Fruit fly (Drosophila melanogaster) whole organism, embryonic: ENCODE results near the gene tinc.

Experiments
- CG10321 ChIP-seq: fragments of 200-800 bp; sonication (Bioruptor generic); IDR thresholded peaks from 2 replicates; pipeline ENCODE4 v1.3.6; 2022; ENCODE audit warnings: missing biosample characterization, missing genetic modification characterization
- CG11504 ChIP-seq: fragments of 200-800 bp; sonication (Bioruptor generic); optimal IDR thresholded peaks from 3 replicates; lab custom pipeline; 2019; ENCODE audit warnings: missing biosample characterization, mild to moderate bottlenecking, missing genetic modification characterization, moderate library complexity
- CG11696 ChIP-seq: fragments of 200-800 bp; sonication (Bioruptor generic); IDR thresholded peaks from 2 replicates; pipeline ENCODE4 v1.3.6; 2022; ENCODE audit warnings: missing biosample characterization, missing genetic modification characterization
- CG12104 ChIP-seq: fragments of 200-800 bp; sonication (Bioruptor generic); optimal IDR thresholded peaks from 3 replicates; lab custom pipeline; 2016; ENCODE audit warnings: missing biosample characterization, missing genetic modification characterization
- CG13296 ChIP-seq: fragments of 200-800 bp; sonication (Bioruptor generic); optimal IDR thresholded peaks from 3 replicates; lab custom pipeline; 2018; ENCODE audit warnings: missing biosample characterization, mild to moderate bottlenecking, missing genetic modification characterization
- CG13775 ChIP-seq: fragments of 200-800 bp; sonication (Bioruptor generic); optimal IDR thresholded peaks from 3 replicates; lab custom pipeline; 2017; ENCODE audit warnings: missing biosample characterization, mild to moderate bottlenecking, missing genetic modification characterization
- CG15696 ChIP-seq: fragments of 200-800 bp; sonication (Bioruptor generic); optimal IDR thresholded peaks from 2 replicates; lab custom pipeline; 2019; ENCODE audit warnings: missing biosample characterization, mild to moderate bottlenecking, missing genetic modification characterization, moderate library complexity
- CG17359 ChIP-seq: fragments of 200-800 bp; sonication (Bioruptor generic); optimal IDR thresholded peaks from 3 replicates; lab custom pipeline; 2018; ENCODE audit warnings: missing biosample characterization, mild to moderate bottlenecking, missing genetic modification characterization, moderate library complexity
- CG17361 ChIP-seq: fragments of 200-800 bp; sonication (Bioruptor generic); IDR thresholded peaks from 3 replicates; pipeline ENCODE4 v1.3.6; 2022; ENCODE audit warnings: missing biosample characterization, missing genetic modification characterization
- CG17568 ChIP-seq: fragments of 200-800 bp; sonication (Bioruptor generic); optimal IDR thresholded peaks from 2 replicates; lab custom pipeline; 2018; ENCODE audit warnings: missing biosample characterization, mild to moderate bottlenecking, missing genetic modification characterization, moderate library complexity
- CG18262 ChIP-seq: fragments of 200-800 bp; optimal IDR thresholded peaks from 3 replicates; lab custom pipeline; 2019; ENCODE audit warnings: missing biosample characterization, mild to moderate bottlenecking, missing genetic modification characterization, moderate library complexity
- CG2678 ChIP-seq: fragments of 200-800 bp; sonication (Bioruptor generic); optimal IDR thresholded peaks from 3 replicates; lab custom pipeline; 2019; ENCODE audit warnings: missing biosample characterization, mild to moderate bottlenecking, missing genetic modification characterization, moderate library complexity
- CG2712 ChIP-seq: fragments of 200-800 bp; optimal IDR thresholded peaks from 3 replicates; lab custom pipeline; 2019; ENCODE audit warnings: missing biosample characterization, mild to moderate bottlenecking, missing genetic modification characterization, moderate library complexity
- CG30431 ChIP-seq: fragments of 200-800 bp; sonication (Bioruptor generic); optimal IDR thresholded peaks from 2 replicates; lab custom pipeline; 2017; ENCODE audit warnings: missing biosample characterization, missing genetic modification characterization
- CG31441 ChIP-seq: fragments of 200-800 bp; sonication (Bioruptor generic); IDR thresholded peaks from 2 replicates; pipeline ENCODE4 v1.3.6; 2022; ENCODE audit warnings: missing biosample characterization, missing genetic modification characterization
- CG6175 ChIP-seq: fragments of 200-800 bp; sonication (Bioruptor generic); IDR thresholded peaks from 3 replicates; pipeline ENCODE4 v1.3.6; 2022; ENCODE audit warnings: missing biosample characterization, missing genetic modification characterization
- CG6689 ChIP-seq: fragments of 200-800 bp; sonication (Bioruptor generic); IDR thresholded peaks from 2 replicates; pipeline ENCODE4 v1.3.6; 2022; ENCODE audit warnings: missing biosample characterization, missing genetic modification characterization
- CG7556 ChIP-seq: fragments of 200-800 bp; sonication (Bioruptor generic); optimal IDR thresholded peaks from 2 replicates; lab custom pipeline; 2017; ENCODE audit warnings: missing biosample characterization, mild to moderate bottlenecking, missing genetic modification characterization
- CG8089 ChIP-seq: fragments of 200-800 bp; sonication (Bioruptor generic); optimal IDR thresholded peaks from 3 replicates; lab custom pipeline; 2016; ENCODE audit warnings: missing biosample characterization, missing genetic modification characterization
- CG8359 ChIP-seq: fragments of 200-800 bp; sonication (Bioruptor generic); optimal IDR thresholded peaks from 2 replicates; lab custom pipeline; 2017; ENCODE audit warnings: missing biosample characterization, mild to moderate bottlenecking, missing genetic modification characterization, borderline replicate concordance
- CG8924 ChIP-seq: fragments of 200-800 bp; optimal IDR thresholded peaks from 3 replicates; lab custom pipeline; 2019; ENCODE audit warnings: missing biosample characterization, mild to moderate bottlenecking, missing genetic modification characterization, moderate library complexity
- CG8944 ChIP-seq: fragments of 200-800 bp; sonication (Bioruptor generic); optimal IDR thresholded peaks from 3 replicates; lab custom pipeline; 2016; ENCODE audit warnings: missing biosample characterization, missing genetic modification characterization
- CG9876 ChIP-seq: fragments of 200-800 bp; sonication (Bioruptor generic); optimal IDR thresholded peaks from 2 replicates; lab custom pipeline; 2016; ENCODE audit warnings: missing biosample characterization, missing genetic modification characterization
- CoRest ChIP-seq: fragments of 200-800 bp; sonication (Bioruptor generic); optimal IDR thresholded peaks from 3 replicates; lab custom pipeline; 2018; ENCODE audit warnings: missing biosample characterization, mild to moderate bottlenecking, missing genetic modification characterization, moderate library complexity
- CrebB ChIP-seq: fragments of 200-800 bp; sonication (Bioruptor generic); optimal IDR thresholded peaks from 3 replicates; lab custom pipeline; 2018; ENCODE audit warnings: missing biosample characterization, mild to moderate bottlenecking, missing genetic modification characterization
- D19A ChIP-seq: fragments of 200-800 bp; optimal IDR thresholded peaks from 3 replicates; lab custom pipeline; 2019; ENCODE audit warnings: missing biosample characterization, mild to moderate bottlenecking, missing genetic modification characterization, moderate library complexity
- Fer3 ChIP-seq: fragments of 200-800 bp; sonication (Bioruptor generic); optimal IDR thresholded peaks from 2 replicates; lab custom pipeline; 2018; ENCODE audit warnings: missing biosample characterization, mild to moderate bottlenecking, missing genetic modification characterization, moderate library complexity
- HmgD ChIP-seq: fragments of 200-800 bp; sonication (Bioruptor generic); optimal IDR thresholded peaks from 3 replicates; lab custom pipeline; 2016; ENCODE audit warnings: missing biosample characterization, missing genetic modification characterization
- Lpt ChIP-seq: fragments of >200 bp; optimal IDR thresholded peaks from 2 replicates; lab custom pipeline; 2018; ENCODE audit warnings: missing biosample characterization, missing genetic modification characterization
- Mes4 ChIP-seq: fragments of 200-800 bp; sonication (Bioruptor generic); optimal IDR thresholded peaks from 2 replicates; lab custom pipeline; 2016; ENCODE audit warnings: missing biosample characterization, missing genetic modification characterization
- Sry-δ ChIP-seq: fragments of 200-800 bp; sonication (Bioruptor generic); optimal IDR thresholded peaks from 2 replicates; lab custom pipeline; 2016; ENCODE audit warnings: missing biosample characterization, missing genetic modification characterization
- az2 ChIP-seq: fragments of 200-800 bp; sonication (Bioruptor generic); optimal IDR thresholded peaks from 3 replicates; lab custom pipeline; 2016; ENCODE audit warnings: missing biosample characterization, missing genetic modification characterization
- bbx ChIP-seq: fragments of 200-800 bp; sonication (Bioruptor generic); IDR thresholded peaks from 2 replicates; pipeline ENCODE4 v1.3.6; 2022; ENCODE audit warnings: missing biosample characterization, missing genetic modification characterization; ENCODE audit not compliant: partially characterized antibody
- caup ChIP-seq: fragments of 200-800 bp; sonication (Bioruptor generic); optimal IDR thresholded peaks from 3 replicates; lab custom pipeline; 2017; ENCODE audit warnings: missing biosample characterization, mild to moderate bottlenecking, missing genetic modification characterization, moderate library complexity; ENCODE audit not compliant: severe bottlenecking
- crc ChIP-seq: fragments of 200-800 bp; sonication (Bioruptor generic); optimal IDR thresholded peaks from 2 replicates; lab custom pipeline; 2016; ENCODE audit warnings: missing biosample characterization, missing genetic modification characterization
- cwo ChIP-seq: fragments of 200-800 bp; sonication (Bioruptor generic); optimal IDR thresholded peaks from 3 replicates; lab custom pipeline; 2017; ENCODE audit warnings: missing biosample characterization, missing genetic modification characterization, mild to moderate bottlenecking, moderate library complexity, missing genetic modification reagents
- gem ChIP-seq: fragments of 200-800 bp; sonication (Bioruptor generic); optimal IDR thresholded peaks from 2 replicates; lab custom pipeline; 2019; ENCODE audit warnings: missing biosample characterization, mild to moderate bottlenecking, missing genetic modification characterization, moderate library complexity
- grau ChIP-seq: fragments of 200-800 bp; optimal IDR thresholded peaks from 3 replicates; lab custom pipeline; 2019; ENCODE audit warnings: missing biosample characterization, mild to moderate bottlenecking, missing genetic modification characterization, moderate library complexity
- ham ChIP-seq: fragments of 200-800 bp; sonication (Bioruptor generic); IDR thresholded peaks from 2 replicates; pipeline ENCODE4 v1.3.6; 2022; ENCODE audit warnings: missing biosample characterization, missing genetic modification characterization
- hkb ChIP-seq, 2 experiments: fragments of 200-800 bp in 1 of 2; fragments of >200 bp in 1 of 2; sonication (Bioruptor generic) in 1 of 2; IDR thresholded peaks in 1 of 2; optimal IDR thresholded peaks in 1 of 2; 2 replicates each; pipeline versions ENCODE4 v1.3.6 to Lab custom; 2017 to 2022; ENCODE audit warnings: missing biosample characterization in 1 of 2, missing genetic modification characterization in 1 of 2
- jumu ChIP-seq: fragments of 200-800 bp; sonication (Bioruptor generic); optimal IDR thresholded peaks from 3 replicates; lab custom pipeline; 2016; ENCODE audit warnings: missing biosample characterization, missing genetic modification characterization
- mld ChIP-seq: fragments of 200-800 bp; sonication (Bioruptor generic); IDR thresholded peaks from 3 replicates; pipeline ENCODE4 v1.3.6; 2022; ENCODE audit warnings: missing biosample characterization, missing genetic modification characterization; ENCODE audit not compliant: partially characterized antibody
- pan ChIP-seq, 4 experiments: fragments of >200 bp in 3 of 4; fragments of 200-800 bp in 1 of 4; sonication (Bioruptor generic) in 1 of 4; optimal IDR thresholded peaks in 3 of 4; IDR thresholded peaks in 1 of 4; 2 replicates each; pipeline versions ENCODE4 v1.3.6 to Lab custom; 2017 to 2022; ENCODE audit warnings: missing biosample characterization in 2 of 4, missing genetic modification characterization in 2 of 4, mixed read lengths in 1 of 4
- pho ChIP-seq: fragments of 200-800 bp; sonication (Bioruptor generic); optimal IDR thresholded peaks from 2 replicates; lab custom pipeline; 2016; ENCODE audit warnings: missing biosample characterization, missing genetic modification characterization
- row ChIP-seq: fragments of 200-800 bp; sonication (Bioruptor generic); IDR thresholded peaks from 3 replicates; pipeline ENCODE4 v1.3.6; 2022; ENCODE audit warnings: missing biosample characterization, missing genetic modification characterization
- sens-2 ChIP-seq: fragments of 200-800 bp; sonication (Bioruptor generic); IDR thresholded peaks from 2 replicates; pipeline ENCODE4 v1.3.6; 2022; ENCODE audit warnings: missing biosample characterization, missing genetic modification characterization
- stc ChIP-seq: fragments of 200-800 bp; sonication (Bioruptor generic); IDR thresholded peaks from 2 replicates; pipeline ENCODE4 v1.3.6; 2022; ENCODE audit warnings: missing biosample characterization, missing genetic modification characterization
- vfl ChIP-seq: fragments of 200-800 bp; sonication (Bioruptor generic); optimal IDR thresholded peaks from 2 replicates; lab custom pipeline; 2016; ENCODE audit warnings: missing biosample characterization, missing genetic modification characterization

The tinc gene

DNA sequence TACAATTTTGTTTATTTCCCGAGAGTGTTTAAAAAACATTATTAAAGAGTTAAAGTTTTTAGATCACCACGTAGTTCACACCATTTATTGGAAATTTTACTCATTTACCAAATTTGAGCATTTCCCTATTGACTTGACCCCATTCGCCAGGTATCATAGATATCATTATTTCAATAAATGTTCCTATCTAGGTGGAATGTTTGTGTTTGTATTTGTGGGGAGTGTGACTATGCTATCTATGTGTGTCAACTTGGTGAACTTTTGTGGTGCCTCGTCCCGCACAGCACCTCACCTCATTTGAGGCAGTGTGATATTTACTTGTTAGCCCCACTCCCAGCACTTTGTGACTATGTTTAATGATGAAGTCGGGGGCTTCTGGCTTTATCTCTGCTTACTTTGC lies 17.3 kb downstream of the tinc start (continued):
- TF ChIP-seq CG13296 (GFP tag; lab: Kevin White, UChicago): no peak

DNA sequence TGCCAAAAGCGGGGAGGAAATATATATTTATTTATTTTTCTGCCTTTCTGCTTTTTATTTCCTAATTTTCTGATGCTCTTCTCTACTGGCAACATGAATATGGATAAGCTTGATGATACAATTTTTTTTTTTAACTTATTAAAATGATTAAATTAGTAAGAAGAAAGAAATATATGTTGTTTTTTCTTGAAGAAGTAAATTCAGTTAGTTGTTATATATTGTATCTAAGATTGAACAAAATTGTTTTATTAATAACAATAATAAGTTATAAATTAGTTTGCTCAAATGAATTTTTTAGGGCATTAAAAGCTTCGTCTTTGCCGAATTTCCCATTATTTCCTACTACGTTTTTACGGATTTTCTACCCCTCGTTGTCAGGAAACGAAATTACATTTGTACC lies 19.2 kb downstream of the tinc start:
- TF ChIP-seq CG15696 (tag; lab: Kevin White, UChicago) (no peak), CG2678 (peak; percentile 32), CG17361 (GFP tag; lab: Robert Waterston, UW) (0 out of 3 replicates have a peak, but pooled peaks have one; percentile 23), CG13775 (GFP tag; lab: Kevin White, UChicago) (no peak), crc (GFP tag; lab: Kevin White, UChicago) (no peak), CG11504 (tag; lab: Kevin White, UChicago) (peak; percentile 6), gem (tag; lab: Kevin White, UChicago) (peak; percentile 37), D19A (tag; lab: Kevin White, UChicago) (peak; percentile 91), CG8089 (GFP tag; lab: Kevin White, UChicago) (no peak), row (GFP tag; lab: Robert Waterston, UW) (peak; percentile 13; the same call in 1 of the 3 replicates), CG8924 (peak; percentile 3), Lpt (GFP tag; lab: Kevin White, UChicago) (no peak), CG10321 (GFP tag; lab: Robert Waterston, UW) (no peak), CG17568 (no peak), az2 (GFP tag; lab: Kevin White, UChicago) (no peak), sens-2 (GFP tag; lab: Robert Waterston, UW) (no peak), CG8944 (GFP tag; lab: Kevin White, UChicago) (no peak), CG18262 (tag; lab: Kevin White, UChicago) (peak; percentile 9), Fer3 (tag; lab: Kevin White, UChicago) (no peak), hkb (optimal IDR thresholded peaks at IDR 0.05; lab: Kevin White, UChicago) (no peak), hkb (GFP tag; IDR thresholded peaks at IDR 0.05; lab: Robert Waterston, UW) (no peak), Mes4 (no peak), Sry-δ (GFP tag; lab: Kevin White, UChicago) (no peak), CG2712 (tag; lab: Kevin White, UChicago) (peak; percentile 5), cwo (GFP tag; lab: Kevin White, UChicago) (no peak), HmgD (no peak), CG6689 (no peak), vfl (GFP tag; lab: Kevin White, UChicago) (no peak), CG7556 (GFP tag; lab: Kevin White, UChicago) (peak; percentile 18), CG17359 (tag; lab: Kevin White, UChicago) (no peak), jumu (GFP tag; lab: Kevin White, UChicago) (no peak), caup (GFP tag; lab: Kevin White, UChicago) (no peak), bbx (GFP tag; lab: Robert Waterston, UW) (no peak), CG8359 (GFP tag; lab: Kevin White, UChicago) (no peak), pan (optimal IDR thresholded peaks at IDR 0.05; lab: Kevin White, UChicago) (no peak), pan (GFP tag; optimal IDR thresholded peaks at IDR 0.05 in 1 of 2, IDR thresholded peaks at IDR 0.05 in 1 of 2) (no peak), pho (GFP tag; lab: Kevin White, UChicago) (no peak), stc (GFP tag; lab: Robert Waterston, UW) (no peak), CoRest (tag; lab: Kevin White, UChicago) (peak; percentile 11), CG9876 (GFP tag; lab: Kevin White, UChicago) (no peak), mld (GFP tag; lab: Robert Waterston, UW) (no peak), CG30431 (GFP tag; lab: Kevin White, UChicago) (no peak), CrebB (no peak), CG31441 (GFP tag; lab: Robert Waterston, UW) (peak; percentile 34; the same call in 1 of the 2 replicates), CG12104 (GFP tag; lab: Kevin White, UChicago) (no peak), CG6175 (GFP tag; lab: Robert Waterston, UW) (no peak), grau (peak; percentile 24), CG11696 (GFP tag; lab: Robert Waterston, UW) (no peak), ham (no peak)
